Fruit fly (Drosophila melanogaster): ENCODE data around the gene hyx.

hyx gene

DNA sequence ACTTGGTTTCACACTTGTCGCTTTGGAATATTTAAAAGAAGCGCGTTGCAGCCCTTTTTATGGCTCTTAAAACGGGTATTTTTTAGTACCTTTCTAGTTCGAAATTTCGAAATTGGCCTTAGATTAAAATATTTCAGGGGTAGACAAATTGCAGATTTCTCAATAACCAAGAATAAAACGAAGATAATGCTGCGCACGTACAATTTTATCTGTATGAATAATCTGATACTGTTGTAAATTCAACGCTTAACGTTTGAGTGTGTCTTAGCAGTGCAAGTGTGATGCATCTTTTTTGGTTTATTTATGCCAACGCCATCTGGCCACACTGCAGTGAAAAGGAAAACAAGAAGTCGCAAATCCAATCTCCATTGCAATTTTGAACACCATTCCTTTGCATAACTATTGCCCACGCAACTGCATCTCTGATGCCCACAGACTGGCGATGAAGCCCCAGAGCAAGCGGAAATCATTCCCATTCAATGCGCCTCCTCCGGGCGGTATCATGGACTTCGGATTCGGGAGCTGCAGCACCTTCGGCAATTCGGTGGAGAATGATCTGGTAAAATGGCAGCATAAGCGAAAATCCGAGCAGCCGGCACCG lies 12.1 kb downstream of the hyx start, which contains the start of gene Nmdmc (continued):
- peak; percentile 29 for TF ChIP-seq Sry-δ (GFP tag; optimal IDR thresholded peaks at IDR 0.05)
- TF ChIP-seq Blimp-1 (GFP tag; optimal IDR thresholded peaks at IDR 0.05) = peak; percentile 50
- no peak for TF ChIP-seq shn (GFP tag; optimal IDR thresholded peaks at IDR 0.05)
- TF ChIP-seq CG4617 (GFP tag; optimal IDR thresholded peaks at IDR 0.05; ENCODE audit: borderline replicate concordance) = peak; percentile 66
- no peak for TF ChIP-seq nerfin-2 (GFP tag; IDR thresholded peaks at IDR 0.05; ENCODE audit: partially characterized antibody)
- no peak for TF ChIP-seq CG31388 (GFP tag; optimal IDR thresholded peaks at IDR 0.05)
- no peak for TF ChIP-seq CG2120 (GFP tag; optimal IDR thresholded peaks at IDR 0.05)

DNA sequence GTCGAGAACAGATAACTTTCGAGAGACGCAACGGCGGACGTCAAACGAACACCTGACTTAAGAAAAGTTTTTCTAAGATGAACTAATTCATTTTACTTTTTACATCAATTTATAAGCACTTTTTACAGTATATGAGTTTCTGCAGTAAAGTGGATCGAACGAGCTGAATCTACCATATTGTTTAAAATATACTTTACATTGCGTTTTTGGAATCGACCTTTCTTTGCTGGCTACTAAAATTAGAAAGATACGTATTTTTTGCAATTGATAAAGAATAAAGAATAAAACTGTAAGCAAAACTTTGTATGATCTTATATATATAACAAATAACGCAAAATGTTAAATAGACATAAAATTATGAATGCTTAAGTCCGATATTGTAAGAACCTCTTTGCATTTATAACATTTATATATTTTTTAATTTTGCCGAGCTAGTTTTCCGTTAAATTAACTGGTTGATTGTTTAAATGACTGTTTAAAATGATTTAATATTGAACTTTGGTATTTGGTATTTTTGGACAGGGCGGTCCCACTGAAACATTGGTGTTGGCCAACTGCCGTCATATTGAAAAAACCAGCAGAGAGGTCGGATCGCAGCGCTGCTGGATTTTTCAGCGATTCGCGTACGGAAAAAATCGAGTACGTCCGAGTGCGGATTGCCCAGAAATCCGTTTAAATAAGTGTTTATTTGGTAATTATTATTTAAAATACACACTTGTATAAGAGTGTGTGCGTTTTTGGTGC lies 13.5 kb downstream of the hyx start, which contains the start of gene Kdm2:
Gene Kdm2, plus strand, starts transcription at position 559 of the 744 bp plus-strand sequence.
- TF ChIP-seq B-H1 (GFP tag; IDR thresholded peaks at IDR 0.05) = no peak
- no peak for TF ChIP-seq Oli (tag; optimal IDR thresholded peaks at IDR 0.05)
- TF ChIP-seq Spps (tag; optimal IDR thresholded peaks at IDR 0.05) = no peak
- TF ChIP-seq klu (GFP tag; IDR thresholded peaks at IDR 0.05) = no peak
- peak; percentile 66 for TF ChIP-seq CG8924 (tag; optimal IDR thresholded peaks at IDR 0.05)
- peak; percentile 40 for TF ChIP-seq CG2678 (tag; optimal IDR thresholded peaks at IDR 0.05)
- TF ChIP-seq MTF-1 (GFP tag; optimal IDR thresholded peaks at IDR 0.05; ENCODE audit: borderline replicate concordance) = peak; percentile 63
- peak; percentile 15 for TF ChIP-seq CG18262 (tag; optimal IDR thresholded peaks at IDR 0.05)
- no peak for TF ChIP-seq salm (tag; optimal IDR thresholded peaks at IDR 0.05)
- TF ChIP-seq amos (GFP tag; IDR thresholded peaks at IDR 0.05; ENCODE audit: partially characterized antibody) = no peak
- no peak for TF ChIP-seq kni (GFP tag; optimal IDR thresholded peaks at IDR 0.05)
- peak; percentile 38 for TF ChIP-seq CG3281 (GFP tag; optimal IDR thresholded peaks at IDR 0.05)
- no peak for TF ChIP-seq CG7372 (GFP tag; IDR thresholded peaks at IDR 0.05)
- TF ChIP-seq CG9437 (GFP tag; optimal IDR thresholded peaks at IDR 0.05) = no peak
- TF ChIP-seq Vsx1 (GFP tag; optimal IDR thresholded peaks at IDR 0.05) = peak; percentile 3
- peak; percentile 7 for TF ChIP-seq lilli (GFP tag; optimal IDR thresholded peaks at IDR 0.05)
- TF ChIP-seq Lhr (GFP tag; optimal IDR thresholded peaks at IDR 0.05) = peak; percentile 29
- TF ChIP-seq btn (GFP tag; optimal IDR thresholded peaks at IDR 0.05) = no peak
- TF ChIP-seq mam (GFP tag; optimal IDR thresholded peaks at IDR 0.05) = no peak
- no peak for TF ChIP-seq sna (GFP tag; IDR thresholded peaks at IDR 0.05; ENCODE audit: partially characterized antibody)
- peak; percentile 0 for TF ChIP-seq CG12299 (tag; optimal IDR thresholded peaks at IDR 0.05)
- TF ChIP-seq CG12659 (GFP tag; optimal IDR thresholded peaks at IDR 0.05) = peak; percentile 62
- no peak for TF ChIP-seq CG16779 (GFP tag; IDR thresholded peaks at IDR 0.05)
- no peak for TF ChIP-seq D19B (GFP tag; optimal IDR thresholded peaks at IDR 0.05)
- TF ChIP-seq CG8281 (tag; optimal IDR thresholded peaks at IDR 0.05) = peak; percentile 18
- peak; percentile 45 for TF ChIP-seq CG17829 (tag; optimal IDR thresholded peaks at IDR 0.05)
- TF ChIP-seq luna (GFP tag; optimal IDR thresholded peaks at IDR 0.05) = no peak
- TF ChIP-seq Hand (GFP tag; optimal IDR thresholded peaks at IDR 0.05) = peak; percentile 26
- no peak for TF ChIP-seq Hmx (GFP tag; optimal IDR thresholded peaks at IDR 0.05)
- no peak for TF ChIP-seq esg (GFP tag; conservative IDR thresholded peaks at IDR 0.05)
- no peak for TF ChIP-seq GATAe (GFP tag; conservative IDR thresholded peaks at IDR 0.05)
- TF ChIP-seq inv (GFP tag; IDR thresholded peaks at IDR 0.05; ENCODE audit: partially characterized antibody) = no peak
- TF ChIP-seq schlank (tag; optimal IDR thresholded peaks at IDR 0.05) = no peak
- TF ChIP-seq tll (GFP tag; optimal IDR thresholded peaks at IDR 0.05) = no peak
- TF ChIP-seq CG8290 (GFP tag; optimal IDR thresholded peaks at IDR 0.05) = no peak
- peak in 1 of 2 experiments; percentile 77 for TF ChIP-seq CG8290 (tag; optimal IDR thresholded peaks at IDR 0.05)
- TF ChIP-seq scrt (GFP tag; optimal IDR thresholded peaks at IDR 0.05) = peak; percentile 56
- TF ChIP-seq ken (GFP tag; IDR thresholded peaks at IDR 0.05) = no peak
- peak; percentile 67 for TF ChIP-seq pzg (GFP tag; optimal IDR thresholded peaks at IDR 0.05)
- peak in 1 of 2 experiments; percentile 36 for TF ChIP-seq insv (GFP tag; optimal IDR thresholded peaks at IDR 0.05)
